Worm (Caenorhabditis elegans) whole organism, midembryonic: ENCODE data around the gene rpl-7A.

Experiments
- T22C8.4 ChIP-seq: fragments of 200-800 bp; sonication (Bioruptor generic); IDR thresholded peaks from 2 replicates; pipeline ENCODE4 v1.3.6; 2022; ENCODE audit warnings: missing genetic modification characterization, missing compliant biosample characterization
- cog-1 ChIP-seq: sonication (generic microtip); optimal IDR thresholded peaks from 2 replicates; lab custom pipeline; 2016; ENCODE audit warnings: missing genetic modification characterization, missing compliant biosample characterization
- flt-1 ChIP-seq: fragments of 200-800 bp; sonication (Bioruptor generic); IDR thresholded peaks from 2 replicates; pipeline ENCODE4 v1.3.6; 2022; ENCODE audit warnings: missing genetic modification characterization, missing compliant biosample characterization
- med-1 ChIP-seq: sonication (generic microtip); optimal IDR thresholded peaks from 2 replicates; lab custom pipeline; 2017; ENCODE audit warnings: missing genetic modification characterization, mild to moderate bottlenecking, missing compliant biosample characterization, antibody characterized with exemption, missing genetic modification reagents; ENCODE audit not compliant: insufficient read depth
- ref-1 ChIP-seq: fragments of 200-800 bp; sonication (Bioruptor generic); conservative IDR thresholded peaks from 2 replicates; pipeline ENCODE4 v1.3.6; 2022; ENCODE audit warnings: missing genetic modification reagents, missing genetic modification characterization, missing compliant biosample characterization
- tab-1 ChIP-seq: fragments of 200-800 bp; sonication (Bioruptor generic); IDR thresholded peaks from 2 replicates; pipeline ENCODE4 v1.3.6; 2022; ENCODE audit warnings: missing genetic modification characterization, missing compliant biosample characterization
- ztf-23 ChIP-seq: fragments of 200-800 bp; sonication (Bioruptor generic); IDR thresholded peaks from 2 replicates; pipeline ENCODE4 v1.3.6; 2022; ENCODE audit warnings: missing genetic modification reagents, missing genetic modification characterization, missing compliant biosample characterization

ce11 chrIV:4397586-4397985 lies 7.2 kb upstream of the rpl-7A start:
- TF ChIP-seq ztf-23 (GFP tag; lab: Robert Waterston, UW) (no peak), flt-1 (GFP tag; lab: Robert Waterston, UW) (no peak), ref-1 (no peak), T22C8.4 (GFP tag; lab: Robert Waterston, UW) (no peak), cog-1 (tag; lab: Kevin White, UChicago) (no peak), med-1 (GFP tag; lab: Kevin White, UChicago) (no peak), tab-1 (no peak)
